Fruit fly (Drosophila melanogaster) whole organism, embryonic: Measurements from ENCODE around the gene CG31268.
A peak's percentile ranks its signal among the peaks of the same experiment; 100 is the strongest.

Source experiments
- CG10431 ChIP-seq: fragments of 200-800 bp; sonication (Bioruptor generic); optimal IDR thresholded peaks from 3 replicates; lab custom pipeline; 2018; ENCODE audit warnings: missing biosample characterization, mild to moderate bottlenecking, missing genetic modification characterization
- CG10979 ChIP-seq: fragments of 200-800 bp; sonication (Bioruptor generic); optimal IDR thresholded peaks from 2 replicates; lab custom pipeline; 2018; ENCODE audit warnings: missing biosample characterization, mild to moderate bottlenecking, missing genetic modification characterization, moderate library complexity
- CG11504 ChIP-seq: fragments of 200-800 bp; sonication (Bioruptor generic); optimal IDR thresholded peaks from 3 replicates; lab custom pipeline; 2019; ENCODE audit warnings: missing biosample characterization, mild to moderate bottlenecking, missing genetic modification characterization, moderate library complexity
- CG12744 ChIP-seq: fragments of 200-800 bp; sonication (Bioruptor generic); optimal IDR thresholded peaks from 2 replicates; lab custom pipeline; 2016; ENCODE audit warnings: missing biosample characterization, missing genetic modification characterization
- CG12769 ChIP-seq: fragments of 200-800 bp; sonication (Bioruptor generic); optimal IDR thresholded peaks from 2 replicates; lab custom pipeline; 2019; ENCODE audit warnings: missing biosample characterization, mild to moderate bottlenecking, missing genetic modification characterization, moderate library complexity
- CG13123 ChIP-seq: fragments of 200-800 bp; sonication (Bioruptor generic); optimal IDR thresholded peaks from 2 replicates; lab custom pipeline; 2016; ENCODE audit warnings: missing biosample characterization, missing genetic modification characterization
- CG13894 ChIP-seq: fragments of 200-800 bp; sonication (Bioruptor generic); optimal IDR thresholded peaks from 3 replicates; lab custom pipeline; 2018; ENCODE audit warnings: missing biosample characterization, mild to moderate bottlenecking, missing genetic modification characterization, moderate library complexity
- CG1602 ChIP-seq: fragments of 200-800 bp; sonication (Bioruptor generic); optimal IDR thresholded peaks from 3 replicates; lab custom pipeline; 2016; ENCODE audit warnings: missing biosample characterization, missing genetic modification characterization
- CG1603 ChIP-seq: fragments of 200-800 bp; sonication (Bioruptor generic); optimal IDR thresholded peaks from 2 replicates; lab custom pipeline; 2019; ENCODE audit warnings: missing biosample characterization, mild to moderate bottlenecking, missing genetic modification characterization, moderate library complexity
- CG16779 ChIP-seq: fragments of 200-800 bp; sonication (Bioruptor generic); IDR thresholded peaks from 2 replicates; pipeline ENCODE4 v1.3.6; 2022; ENCODE audit warnings: missing biosample characterization, missing genetic modification characterization
- CG18476 ChIP-seq: fragments of 200-800 bp; sonication (Bioruptor generic); optimal IDR thresholded peaks from 2 replicates; lab custom pipeline; 2016; ENCODE audit warnings: missing biosample characterization, mild to moderate bottlenecking, missing genetic modification characterization
- CG2678 ChIP-seq: fragments of 200-800 bp; sonication (Bioruptor generic); optimal IDR thresholded peaks from 3 replicates; lab custom pipeline; 2019; ENCODE audit warnings: missing biosample characterization, mild to moderate bottlenecking, missing genetic modification characterization, moderate library complexity
- CG3163 ChIP-seq: fragments of 200-800 bp; sonication (Bioruptor generic); optimal IDR thresholded peaks from 3 replicates; lab custom pipeline; 2016; ENCODE audit warnings: missing biosample characterization, missing genetic modification characterization
- CG43689 ChIP-seq: fragments of 200-800 bp; sonication (Bioruptor generic); IDR thresholded peaks from 2 replicates; pipeline ENCODE4 v1.3.6; 2022; ENCODE audit warnings: missing biosample characterization, missing genetic modification characterization
- CG4820 ChIP-seq: fragments of 200-800 bp; sonication (Bioruptor generic); optimal IDR thresholded peaks from 3 replicates; lab custom pipeline; 2016; ENCODE audit warnings: missing biosample characterization, missing genetic modification characterization
- CG5180 ChIP-seq: fragments of 200-800 bp; sonication (Bioruptor generic); optimal IDR thresholded peaks from 3 replicates; lab custom pipeline; 2017; ENCODE audit warnings: missing biosample characterization, missing genetic modification characterization, mild to moderate bottlenecking, moderate library complexity, missing genetic modification reagents
- CG6654 ChIP-seq: fragments of 200-800 bp; sonication (Bioruptor generic); optimal IDR thresholded peaks from 2 replicates; lab custom pipeline; 2017; ENCODE audit warnings: missing biosample characterization, mild to moderate bottlenecking, missing genetic modification characterization
- CG7839 ChIP-seq: fragments of 200-800 bp; sonication (Bioruptor generic); optimal IDR thresholded peaks from 3 replicates; lab custom pipeline; 2018; ENCODE audit warnings: missing biosample characterization, mild to moderate bottlenecking, missing genetic modification characterization, moderate library complexity
- CG8478 ChIP-seq: fragments of >200 bp; optimal IDR thresholded peaks from 2 replicates; lab custom pipeline; 2018
- Camta ChIP-seq: fragments of 200-800 bp; sonication (Bioruptor generic); optimal IDR thresholded peaks from 2 replicates; lab custom pipeline; 2016; ENCODE audit warnings: missing biosample characterization, missing genetic modification characterization
- Dip3 ChIP-seq: fragments of 200-800 bp; sonication (Bioruptor generic); optimal IDR thresholded peaks from 3 replicates; lab custom pipeline; 2016; ENCODE audit warnings: missing biosample characterization, missing genetic modification characterization
- Dll ChIP-seq: fragments of 200-800 bp; sonication (Bioruptor generic); IDR thresholded peaks from 4 replicates; pipeline ENCODE4 v1.3.6; 2022; ENCODE audit warnings: missing biosample characterization, missing genetic modification characterization; ENCODE audit not compliant: partially characterized antibody
- ERR ChIP-seq: fragments of 200-800 bp; sonication (Bioruptor generic); optimal IDR thresholded peaks from 2 replicates; lab custom pipeline; 2016; ENCODE audit warnings: missing biosample characterization, missing genetic modification characterization
- HLH54F ChIP-seq: fragments of 200-800 bp; sonication (Bioruptor generic); optimal IDR thresholded peaks from 3 replicates; lab custom pipeline; 2016; ENCODE audit warnings: missing biosample characterization, missing genetic modification characterization
- Mad ChIP-seq: fragments of 200-800 bp; sonication (Bioruptor generic); optimal IDR thresholded peaks from 2 replicates; lab custom pipeline; 2016; ENCODE audit warnings: missing biosample characterization, missing genetic modification characterization
- Nf-YA ChIP-seq: fragments of 200-800 bp; sonication (Bioruptor generic); IDR thresholded peaks from 2 replicates; pipeline ENCODE4 v1.3.6; 2022; ENCODE audit warnings: missing biosample characterization, missing genetic modification characterization
- Rfx ChIP-seq: fragments of 200-800 bp; sonication (Bioruptor generic); IDR thresholded peaks from 2 replicates; pipeline ENCODE4 v1.3.6; 2022; ENCODE audit warnings: missing biosample characterization, missing genetic modification characterization
- Sox100B ChIP-seq: fragments of 200-800 bp; sonication (Bioruptor generic); optimal IDR thresholded peaks from 3 replicates; lab custom pipeline; 2018; ENCODE audit warnings: missing biosample characterization, mild to moderate bottlenecking, missing genetic modification characterization
- Usf ChIP-seq: fragments of 200-800 bp; sonication (Bioruptor generic); optimal IDR thresholded peaks from 2 replicates; lab custom pipeline; 2017; ENCODE audit warnings: missing genotype, missing biosample characterization, missing genetic modification characterization
- amos ChIP-seq: fragments of 200-800 bp; sonication (Bioruptor generic); IDR thresholded peaks from 2 replicates; pipeline ENCODE4 v1.3.6; 2022; ENCODE audit warnings: missing biosample characterization, missing genetic modification characterization; ENCODE audit not compliant: partially characterized antibody
- chm ChIP-seq: fragments of 200-800 bp; sonication (Bioruptor generic); IDR thresholded peaks from 2 replicates; pipeline ENCODE4 v1.3.6; 2022; ENCODE audit warnings: missing biosample characterization, missing genetic modification characterization
- crc ChIP-seq: fragments of 200-800 bp; sonication (Bioruptor generic); optimal IDR thresholded peaks from 2 replicates; lab custom pipeline; 2016; ENCODE audit warnings: missing biosample characterization, missing genetic modification characterization
- dan ChIP-seq: fragments of 200-800 bp; sonication (Bioruptor generic); IDR thresholded peaks from 2 replicates; pipeline ENCODE4 v1.3.6; 2022; ENCODE audit warnings: missing biosample characterization, missing genetic modification characterization
- gcm ChIP-seq: fragments of 200-800 bp; sonication (Bioruptor generic); optimal IDR thresholded peaks from 2 replicates; lab custom pipeline; 2019; ENCODE audit warnings: missing biosample characterization, mild to moderate bottlenecking, missing genetic modification characterization, moderate library complexity
- gem ChIP-seq: fragments of 200-800 bp; sonication (Bioruptor generic); optimal IDR thresholded peaks from 2 replicates; lab custom pipeline; 2019; ENCODE audit warnings: missing biosample characterization, mild to moderate bottlenecking, missing genetic modification characterization, moderate library complexity
- gro ChIP-seq: fragments of 200-800 bp; sonication (Bioruptor generic); optimal IDR thresholded peaks from 2 replicates; lab custom pipeline; 2016; ENCODE audit warnings: missing biosample characterization, missing genetic modification characterization
- h ChIP-seq: fragments of >200 bp; optimal IDR thresholded peaks from 2 replicates; lab custom pipeline; 2017
- jing ChIP-seq: fragments of 200-800 bp; sonication (Bioruptor generic); optimal IDR thresholded peaks from 2 replicates; lab custom pipeline; 2018; ENCODE audit warnings: missing biosample characterization, mild to moderate bottlenecking, missing genetic modification characterization
- kay ChIP-seq: fragments of 200-800 bp; sonication (Bioruptor generic); optimal IDR thresholded peaks from 2 replicates; lab custom pipeline; 2016; ENCODE audit warnings: missing biosample characterization, missing genetic modification characterization
- lilli ChIP-seq: fragments of 200-800 bp; sonication (Bioruptor generic); optimal IDR thresholded peaks from 3 replicates; lab custom pipeline; 2016; ENCODE audit warnings: missing biosample characterization, missing genetic modification characterization
- lov ChIP-seq, 2 experiments: fragments of 200-800 bp in 1 of 2; fragments of >200 bp in 1 of 2; sonication (Bioruptor generic) in 1 of 2; IDR thresholded peaks in 1 of 2; optimal IDR thresholded peaks in 1 of 2; 2 replicates in 1 of 2; 3 replicates in 1 of 2; pipeline versions ENCODE4 v1.3.6 to Lab custom; 2017 to 2022; ENCODE audit warnings: missing biosample characterization in 1 of 2, missing genetic modification characterization in 1 of 2
- pho ChIP-seq: fragments of 200-800 bp; sonication (Bioruptor generic); optimal IDR thresholded peaks from 2 replicates; lab custom pipeline; 2016; ENCODE audit warnings: missing biosample characterization, missing genetic modification characterization
- phol ChIP-seq: fragments of 200-800 bp; sonication (Bioruptor generic); optimal IDR thresholded peaks from 3 replicates; lab custom pipeline; 2018; ENCODE audit warnings: missing biosample characterization, mild to moderate bottlenecking, missing genetic modification characterization, moderate library complexity
- psq ChIP-seq: fragments of 200-800 bp; sonication (Bioruptor generic); optimal IDR thresholded peaks from 2 replicates; lab custom pipeline; 2017; ENCODE audit warnings: missing biosample characterization, missing genetic modification characterization
- pum ChIP-seq: fragments of 200-800 bp; sonication (Bioruptor generic); optimal IDR thresholded peaks from 2 replicates; lab custom pipeline; 2016; ENCODE audit warnings: missing biosample characterization, missing genetic modification characterization
- ranshi ChIP-seq: fragments of 200-800 bp; sonication (Bioruptor generic); IDR thresholded peaks from 2 replicates; pipeline ENCODE4 v1.3.6; 2022; ENCODE audit warnings: missing biosample characterization, missing genetic modification characterization
- row ChIP-seq: fragments of 200-800 bp; sonication (Bioruptor generic); IDR thresholded peaks from 3 replicates; pipeline ENCODE4 v1.3.6; 2022; ENCODE audit warnings: missing biosample characterization, missing genetic modification characterization
- sens ChIP-seq: fragments of 200-800 bp; sonication (Bioruptor generic); peaks from one replicate; lab custom pipeline; 2016; ENCODE audit warnings: missing biosample characterization, missing genetic modification characterization
- stc ChIP-seq: fragments of 200-800 bp; sonication (Bioruptor generic); IDR thresholded peaks from 2 replicates; pipeline ENCODE4 v1.3.6; 2022; ENCODE audit warnings: missing biosample characterization, missing genetic modification characterization
- tin ChIP-seq: fragments of 200-800 bp; sonication (Bioruptor generic); optimal IDR thresholded peaks from 3 replicates; lab custom pipeline; 2016; ENCODE audit warnings: missing biosample characterization, missing genetic modification characterization
- trem ChIP-seq: fragments of 200-800 bp; optimal IDR thresholded peaks from 3 replicates; lab custom pipeline; 2019; ENCODE audit warnings: missing biosample characterization, mild to moderate bottlenecking, missing genetic modification characterization, moderate library complexity
- tup ChIP-seq: fragments of 200-800 bp; sonication (Bioruptor generic); optimal IDR thresholded peaks from 2 replicates; lab custom pipeline; 2016; ENCODE audit warnings: missing biosample characterization, mild to moderate bottlenecking, missing genetic modification characterization, moderate library complexity
- vnd ChIP-seq: fragments of 200-800 bp; sonication (Bioruptor generic); IDR thresholded peaks from 3 replicates; pipeline ENCODE4 v1.3.6; 2022; ENCODE audit warnings: missing biosample characterization, missing genetic modification characterization; ENCODE audit not compliant: partially characterized antibody

Gene CG31268

DNA sequence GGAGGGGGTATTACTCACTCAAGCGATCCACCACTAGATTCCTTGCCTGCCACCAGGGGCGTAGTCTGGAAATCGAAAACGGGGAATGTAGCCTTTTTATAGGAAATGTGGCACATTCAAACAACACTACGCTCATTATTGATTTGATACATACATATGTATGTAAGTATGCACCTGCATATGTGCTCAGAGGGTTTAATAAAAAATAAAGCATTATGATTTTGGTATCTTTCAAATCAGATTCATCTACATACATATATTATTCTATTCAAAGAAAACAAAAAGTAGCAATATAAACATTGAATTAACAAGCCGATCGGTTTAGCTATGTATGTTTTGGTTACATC lies 25.3 kb downstream of the CG31268 start (continued):
- TF ChIP-seq CG11504 (tag; lab: Kevin White, UChicago) (no peak), CG7839 (tag; lab: Kevin White, UChicago) (peak; percentile 54), CG43689 (GFP tag; lab: Robert Waterston, UW) (no peak), CG4820 (GFP tag; lab: Kevin White, UChicago) (no peak), Rfx (GFP tag; lab: Robert Waterston, UW) (no peak), CG12744 (GFP tag; lab: Kevin White, UChicago) (no peak), amos (GFP tag; lab: Robert Waterston, UW) (no peak), Nf-YA (GFP tag; lab: Robert Waterston, UW) (no peak), lilli (no peak), stc (GFP tag; lab: Robert Waterston, UW) (0 out of 2 replicates have a peak, but pooled peaks have one; percentile 24), row (GFP tag; lab: Robert Waterston, UW) (0 out of 3 replicates have a peak, but pooled peaks have one; percentile 11), CG6654 (GFP tag; lab: Kevin White, UChicago) (peak; percentile 22), ERR (no peak), Dip3 (GFP tag; lab: Kevin White, UChicago) (peak; percentile 1), CG10979 (tag; lab: Kevin White, UChicago) (peak; percentile 45), psq (GFP tag; lab: Kevin White, UChicago) (no peak), trem (peak; percentile 27), CG18476 (no peak), phol (tag; lab: Kevin White, UChicago) (peak; percentile 42), CG5180 (GFP tag; lab: Kevin White, UChicago) (no peak), CG2678 (tag; lab: Kevin White, UChicago) (peak; percentile 3), vnd (GFP tag; lab: Robert Waterston, UW) (no peak), gro (GFP tag; lab: Kevin White, UChicago) (no peak), CG8478 (lab: Kevin White, UChicago) (no peak), CG3163 (GFP tag; lab: Kevin White, UChicago) (no peak), dan (GFP tag; lab: Robert Waterston, UW) (no peak), pho (GFP tag; lab: Kevin White, UChicago) (no peak), Usf (GFP tag; lab: Kevin White, UChicago) (no peak), gem (peak; percentile 61), CG1603 (tag; lab: Kevin White, UChicago) (peak; percentile 42), kay (GFP tag; lab: Kevin White, UChicago) (no peak), CG13894 (tag; lab: Kevin White, UChicago) (no peak), Mad (GFP tag; lab: Kevin White, UChicago) (no peak), gcm (GFP tag; lab: Kevin White, UChicago) (no peak), h (lab: Kevin White, UChicago) (no peak), CG13123 (GFP tag; lab: Kevin White, UChicago) (no peak), lov (optimal IDR thresholded peaks at IDR 0.05; lab: Kevin White, UChicago) (no peak), lov (GFP tag; IDR thresholded peaks at IDR 0.05; lab: Robert Waterston, UW) (no peak), CG12769 (tag; lab: Kevin White, UChicago) (peak; percentile 29), CG16779 (GFP tag; lab: Robert Waterston, UW) (no peak), pum (GFP tag; lab: Kevin White, UChicago) (no peak), CG1602 (GFP tag; lab: Kevin White, UChicago) (no peak), CG10431 (GFP tag; lab: Kevin White, UChicago) (no peak), HLH54F (no peak), tin (peak; percentile 30), chm (GFP tag; lab: Robert Waterston, UW) (no peak), crc (GFP tag; lab: Kevin White, UChicago) (no peak), Camta (GFP tag; lab: Kevin White, UChicago) (no peak), ranshi (GFP tag; lab: Robert Waterston, UW) (no peak), jing (GFP tag; lab: Kevin White, UChicago) (no peak), tup (GFP tag; lab: Kevin White, UChicago) (no peak), Sox100B (GFP tag; lab: Kevin White, UChicago) (peak; percentile 34), Dll (GFP tag; lab: Robert Waterston, UW) (no peak), sens (GFP tag; lab: Kevin White, UChicago) (peak; percentile 85)
